Fruit fly (Drosophila melanogaster) whole organism, wandering third instar larva: ENCODE results near the gene wake.

ENCODE experiments used
- Dfd ChIP-seq: fragments of >200 bp; optimal IDR thresholded peaks from 2 replicates; lab custom pipeline; 2017; ENCODE audit warnings: missing biosample characterization, missing genetic modification characterization
- HLH106 ChIP-seq: fragments of 200-800 bp; optimal IDR thresholded peaks from 3 replicates; lab custom pipeline; 2019; ENCODE audit warnings: missing biosample characterization, mild to moderate bottlenecking, missing genetic modification characterization, moderate library complexity
- Mio ChIP-seq: sonication (Bioruptor generic); optimal IDR thresholded peaks from 2 replicates; lab custom pipeline; 2016; ENCODE audit warnings: missing biosample characterization, missing genetic modification characterization
- OdsH ChIP-seq: fragments of 200-800 bp; sonication (Bioruptor generic); optimal IDR thresholded peaks from 2 replicates; lab custom pipeline; 2016; ENCODE audit warnings: missing biosample characterization, mild to moderate bottlenecking, missing genetic modification characterization
- br ChIP-seq: fragments of 200-800 bp; sonication (Bioruptor generic); optimal IDR thresholded peaks from 2 replicates; lab custom pipeline; 2016; ENCODE audit warnings: missing biosample characterization, missing genetic modification characterization
- h ChIP-seq: fragments of 200-800 bp; sonication (Bioruptor generic); optimal IDR thresholded peaks from 3 replicates; lab custom pipeline; 2016; ENCODE audit warnings: missing biosample characterization, mild to moderate bottlenecking, missing genetic modification characterization
- pan ChIP-seq: fragments of >200 bp; optimal IDR thresholded peaks from 2 replicates; lab custom pipeline; 2017
- psq ChIP-seq: fragments of 200-800 bp; sonication (Bioruptor generic); optimal IDR thresholded peaks from 3 replicates; lab custom pipeline; 2017; ENCODE audit warnings: missing biosample characterization, mild to moderate bottlenecking, missing genetic modification characterization, moderate library complexity
- woc ChIP-seq: sonication (Bioruptor generic); optimal IDR thresholded peaks from 2 replicates; lab custom pipeline; 2016; ENCODE audit warnings: missing biosample characterization, mild to moderate bottlenecking, missing genetic modification characterization

DNA sequence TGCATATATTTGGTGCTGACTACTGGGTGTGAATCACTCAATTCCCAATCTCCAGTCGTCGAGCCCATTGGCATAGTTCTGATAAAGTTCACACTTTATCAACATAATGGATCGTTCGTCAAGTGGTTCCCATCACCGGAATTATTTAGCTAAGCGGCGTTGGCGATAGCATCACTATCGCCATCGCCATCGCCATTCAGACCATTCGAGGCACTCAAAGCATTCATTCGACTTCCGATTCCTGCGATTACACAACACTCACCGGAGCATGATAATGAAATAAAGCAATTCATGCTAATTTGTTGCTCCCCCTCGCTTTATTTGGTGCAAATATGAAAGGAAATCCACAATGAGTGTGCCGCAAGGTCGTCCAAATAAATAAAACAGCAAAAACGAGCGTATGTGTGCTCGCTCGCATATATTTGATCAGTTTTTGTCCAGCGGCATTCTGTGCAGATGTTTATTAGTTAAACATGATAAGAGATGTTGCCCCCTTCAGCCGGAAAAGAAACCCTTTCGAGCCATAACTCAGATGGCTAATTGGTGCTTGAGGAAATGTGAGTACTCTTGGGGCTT, 44.2 kb upstream of the wake start:
- TF ChIP-seq br = no peak
- TF ChIP-seq psq = no peak
- TF ChIP-seq woc (GFP tag; lab: Kevin White, UChicago) = no peak
- TF ChIP-seq OdsH (GFP tag; lab: Kevin White, UChicago) = no peak
- TF ChIP-seq pan (lab: Kevin White, UChicago) = no peak
- no peak for TF ChIP-seq Dfd (GFP tag; lab: Kevin White, UChicago)
- TF ChIP-seq HLH106 (tag; lab: Kevin White, UChicago) = no peak
- TF ChIP-seq Mio = no peak
- no peak for TF ChIP-seq h (GFP tag; lab: Kevin White, UChicago)
